Fruit fly (Drosophila melanogaster) S2 (cell line): Measurements from ENCODE around the gene Atg5.

Experiments
- CG8478 ChIP-seq: fragments of >200 bp; optimal IDR thresholded peaks from 2 replicates; lab custom pipeline; 2018
- CTCF ChIP-seq, 2 experiments: fragments of >200 bp; optimal IDR thresholded peaks; 2 replicates each; lab custom pipeline; 2018

The Atg5 gene

dm6 chrX:7317214-7318210, 6.1 kb downstream of the Atg5 start:
- TF ChIP-seq CG8478 (lab: Kevin White, UChicago) (no peak), CTCF (optimal IDR thresholded peaks at IDR 0.05; lab: Kevin White, UChicago) (no peak)

dm6 chrX:7315925-7316650, 7.5 kb downstream of the Atg5 start:
- TF ChIP-seq CTCF (optimal IDR thresholded peaks at IDR 0.05; lab: Kevin White, UChicago) (no peak), CG8478 (lab: Kevin White, UChicago) (no peak)

- TF ChIP-seq CG8478 (lab: Kevin White, UChicago) (no peak), CTCF (optimal IDR thresholded peaks at IDR 0.05; lab: Kevin White, UChicago) (no peak)
Measured at dm6 chrX:7312406-7312805, 11.2 kb downstream of the Atg5 start.

- TF ChIP-seq CTCF (optimal IDR thresholded peaks at IDR 0.05; lab: Kevin White, UChicago) (no peak), CG8478 (lab: Kevin White, UChicago) (no peak)
Measured at dm6 chrX:7308794-7309193, 14.8 kb downstream of the Atg5 start.

- TF ChIP-seq CG8478 (lab: Kevin White, UChicago) (no peak), CTCF (optimal IDR thresholded peaks at IDR 0.05; lab: Kevin White, UChicago) (peak in 1 of 2 experiments; percentile 21)
Measured at dm6 chrX:7307478-7308200, 15.9 kb downstream of the Atg5 start, which contains the start of gene brk. TSS of gene brk (plus strand) at chrX:7307939.

- TF ChIP-seq CTCF (optimal IDR thresholded peaks at IDR 0.05; lab: Kevin White, UChicago) (no peak), CG8478 (lab: Kevin White, UChicago) (no peak)
Measured at dm6 chrX:7306538-7307477, 16.8 kb downstream of the Atg5 start.

- TF ChIP-seq CTCF (optimal IDR thresholded peaks at IDR 0.05; lab: Kevin White, UChicago), result no peak
- TF ChIP-seq CG8478 (lab: Kevin White, UChicago), result no peak
Measured at dm6 chrX:7305753-7306338, 17.7 kb downstream of the Atg5 start.

dm6 chrX:7304798-7305447, 18.6 kb downstream of the Atg5 start:
- TF ChIP-seq CTCF (optimal IDR thresholded peaks at IDR 0.05; lab: Kevin White, UChicago) (no peak), CG8478 (lab: Kevin White, UChicago) (no peak)

- no peak for TF ChIP-seq CTCF (optimal IDR thresholded peaks at IDR 0.05; lab: Kevin White, UChicago)
- no peak for TF ChIP-seq CG8478 (lab: Kevin White, UChicago)
Measured at dm6 chrX:7303848-7304427, 19.6 kb downstream of the Atg5 start.

dm6 chrX:7302329-7302728, 21.2 kb downstream of the Atg5 start:
- no peak for TF ChIP-seq CG8478 (lab: Kevin White, UChicago)
- no peak for TF ChIP-seq CTCF (optimal IDR thresholded peaks at IDR 0.05; lab: Kevin White, UChicago)

dm6 chrX:7301351-7302328, 21.9 kb downstream of the Atg5 start:
- TF ChIP-seq CTCF (optimal IDR thresholded peaks at IDR 0.05; lab: Kevin White, UChicago), result no peak
